Worm (Caenorhabditis elegans) whole organism, dauer: ENCODE results near the gene C34C12.6.

Source experiments
- unc-62 ChIP-seq: sonication (generic microtip); optimal IDR thresholded peaks from 2 replicates; lab custom pipeline; 2017; ENCODE audit warnings: missing biosample characterization, missing genetic modification reagents, missing genetic modification characterization

Gene C34C12.6

ce11 chrIII:3475014-3475413 is 7.4 kb upstream of the C34C12.6 start:
- TF ChIP-seq unc-62 (GFP tag; lab: Kevin White, UChicago): no peak

- TF ChIP-seq unc-62 (GFP tag; lab: Kevin White, UChicago): no peak
These were observed 6.9 kb upstream of the C34C12.6 start, which contains the start of gene C34C12.9 for ce11 chrIII:3475497-3475896. TSS of gene C34C12.9 (minus strand) at chrIII:3475512.

DNA sequence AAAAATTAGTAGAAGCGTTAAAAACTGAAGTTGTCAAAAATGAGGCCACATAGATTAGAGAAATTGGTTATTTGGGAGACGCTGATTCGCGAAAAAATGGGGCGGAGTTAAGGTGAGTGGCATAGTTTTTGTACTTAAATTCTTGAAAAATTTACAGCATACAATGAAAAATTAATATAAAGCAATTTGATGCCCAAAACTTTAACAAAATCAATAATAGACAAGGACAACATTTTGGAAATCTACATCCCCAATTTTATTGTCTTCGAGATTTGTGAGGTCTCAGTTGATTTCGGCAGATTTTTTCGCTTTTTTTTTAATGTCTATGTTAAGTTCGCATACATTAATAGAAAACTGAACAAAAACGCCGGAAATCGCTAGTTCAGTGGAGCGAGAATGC is 6.1 kb upstream of the C34C12.6 start:
- TF ChIP-seq unc-62 (GFP tag; lab: Kevin White, UChicago): no peak

- TF ChIP-seq unc-62 (GFP tag; lab: Kevin White, UChicago): no peak
These were observed 5.0 kb upstream of the C34C12.6 start for ce11 chrIII:3477375-3477774.

DNA sequence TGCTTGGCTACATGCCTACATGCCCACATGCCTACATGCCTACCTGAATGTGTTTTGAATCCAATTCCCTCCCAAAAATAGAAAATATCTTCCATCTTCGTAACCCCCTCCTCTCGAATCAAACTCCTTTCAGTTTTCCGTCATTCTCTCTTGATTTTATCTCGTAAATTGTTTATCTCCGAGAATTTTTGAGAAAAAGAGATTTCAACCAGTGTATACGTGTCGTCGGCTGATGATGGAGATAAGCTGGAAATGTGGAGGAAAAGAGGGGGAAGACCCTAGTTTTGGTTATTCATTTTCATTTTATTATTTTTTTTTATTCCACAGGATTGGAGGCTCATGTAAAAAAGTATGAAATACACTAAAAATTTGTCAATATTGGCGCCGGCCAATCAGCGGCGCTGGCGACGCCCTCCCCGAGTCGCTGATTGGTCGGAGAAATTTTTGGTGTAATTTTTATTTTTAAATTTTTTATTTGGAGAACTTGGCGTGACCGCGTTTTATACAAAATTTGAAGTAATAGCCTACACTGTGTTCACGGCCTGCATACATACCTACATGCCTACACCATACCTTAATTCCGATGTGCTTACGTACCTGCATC is 3.5 kb upstream of the C34C12.6 start:
- no peak for TF ChIP-seq unc-62 (GFP tag; lab: Kevin White, UChicago)

ce11 chrIII:3480236-3480635 is 2.2 kb upstream of the C34C12.6 start:
- TF ChIP-seq unc-62 (GFP tag; lab: Kevin White, UChicago): no peak

ce11 chrIII:3480950-3481349 is 1.4 kb upstream of the C34C12.6 start:
- no peak for TF ChIP-seq unc-62 (GFP tag; lab: Kevin White, UChicago)

DNA sequence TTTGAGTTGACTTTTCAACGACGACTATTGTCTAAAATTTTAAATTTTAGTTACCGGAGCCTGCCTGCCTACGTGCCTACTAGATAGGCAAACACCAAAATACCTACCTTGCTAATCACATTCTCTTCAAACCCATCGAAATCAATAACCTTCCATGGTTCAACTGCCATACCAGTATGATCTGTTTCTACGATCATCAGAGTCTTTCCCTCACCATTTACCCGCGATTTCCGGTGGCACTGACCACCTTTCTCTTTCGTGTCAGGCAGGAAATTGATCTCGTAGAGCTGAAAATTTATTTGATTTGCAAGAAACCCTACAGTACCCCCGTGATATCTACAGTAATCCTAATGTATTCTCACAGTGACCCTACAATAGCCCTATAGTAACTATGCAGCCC is 2.6 kb downstream of the C34C12.6 start:
- TF ChIP-seq unc-62 (GFP tag; lab: Kevin White, UChicago): no peak

DNA sequence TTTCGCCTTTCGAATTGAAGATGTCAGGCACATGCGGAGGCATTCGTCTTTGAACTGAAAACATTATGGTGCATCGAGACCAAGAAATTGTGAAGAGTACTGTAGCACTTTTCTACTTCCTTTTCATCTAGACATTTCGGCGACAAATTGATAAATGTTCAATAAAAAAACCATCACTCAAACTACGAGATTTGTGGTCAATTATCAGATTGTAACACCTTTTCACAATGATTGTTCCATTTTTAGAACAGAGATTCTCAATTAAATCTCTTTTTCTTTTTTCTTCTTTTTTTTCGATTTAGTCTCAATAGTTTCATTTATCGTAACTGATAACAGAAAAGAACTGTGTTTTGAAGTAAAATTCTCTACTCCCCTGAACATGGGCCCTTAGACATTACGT is 3.7 kb downstream of the C34C12.6 start:
- TF ChIP-seq unc-62 (GFP tag; lab: Kevin White, UChicago): no peak

ce11 chrIII:3487133-3487532 is 4.7 kb downstream of the C34C12.6 start:
- TF ChIP-seq unc-62 (GFP tag; lab: Kevin White, UChicago): no peak

DNA sequence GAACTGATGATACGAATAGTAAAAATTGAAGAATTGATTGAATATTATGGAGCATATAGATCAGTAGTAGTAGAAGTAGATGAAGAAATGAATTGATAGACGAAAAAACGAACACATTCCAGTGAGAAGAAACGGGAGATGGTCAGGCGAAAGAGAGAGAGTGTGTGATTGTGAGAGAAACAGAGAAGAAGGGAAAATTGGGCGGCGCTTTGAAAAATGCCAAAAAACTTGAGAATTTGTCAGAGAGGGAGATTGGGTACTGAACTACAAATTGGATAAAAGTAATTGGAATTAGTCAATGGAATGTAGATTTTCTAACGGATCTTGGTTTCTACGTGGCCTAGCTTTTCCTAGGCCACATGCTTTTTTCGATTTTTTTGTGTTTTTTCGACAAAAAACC is 5.8 kb downstream of the C34C12.6 start, which contains the start of gene C34C12.7:
Gene C34C12.7, minus strand, starts transcription at position 118 of the 400 bp plus-strand sequence.
- no peak for TF ChIP-seq unc-62 (GFP tag; lab: Kevin White, UChicago)

DNA sequence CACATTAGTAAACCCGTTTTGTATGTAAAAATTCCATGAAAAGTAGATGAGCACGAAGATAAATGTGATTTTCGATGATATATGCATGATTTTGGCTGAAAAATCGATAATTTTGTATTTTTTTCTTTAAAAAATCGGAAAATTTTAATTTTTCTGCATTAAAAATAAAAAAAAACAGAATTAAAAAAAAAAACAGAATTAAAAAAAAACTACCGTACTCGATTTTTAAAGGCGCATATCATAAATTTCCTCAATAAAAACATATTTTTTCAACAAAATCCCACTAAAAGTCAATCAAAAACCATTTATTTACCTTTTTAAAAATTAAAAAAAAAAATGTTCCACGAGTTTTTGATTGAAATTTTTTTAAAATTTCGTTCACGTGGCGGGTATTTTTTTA is 10.7 kb downstream of the C34C12.6 start, which contains the start of gene gly-14:
Gene gly-14, minus strand, starts transcription at position 101 of the 400 bp plus-strand sequence.
- TF ChIP-seq unc-62 (GFP tag; lab: Kevin White, UChicago): no peak

ce11 chrIII:3498957-3499356 is 16.6 kb downstream of the C34C12.6 start, which contains the start of gene M01F1.9:
TSS of gene M01F1.9 (minus strand) at chrIII:3499057.
- TF ChIP-seq unc-62 (GFP tag; lab: Kevin White, UChicago): no peak

- TF ChIP-seq unc-62 (GFP tag; lab: Kevin White, UChicago): no peak
These were observed 17.5 kb downstream of the C34C12.6 start for ce11 chrIII:3499850-3500249.

DNA sequence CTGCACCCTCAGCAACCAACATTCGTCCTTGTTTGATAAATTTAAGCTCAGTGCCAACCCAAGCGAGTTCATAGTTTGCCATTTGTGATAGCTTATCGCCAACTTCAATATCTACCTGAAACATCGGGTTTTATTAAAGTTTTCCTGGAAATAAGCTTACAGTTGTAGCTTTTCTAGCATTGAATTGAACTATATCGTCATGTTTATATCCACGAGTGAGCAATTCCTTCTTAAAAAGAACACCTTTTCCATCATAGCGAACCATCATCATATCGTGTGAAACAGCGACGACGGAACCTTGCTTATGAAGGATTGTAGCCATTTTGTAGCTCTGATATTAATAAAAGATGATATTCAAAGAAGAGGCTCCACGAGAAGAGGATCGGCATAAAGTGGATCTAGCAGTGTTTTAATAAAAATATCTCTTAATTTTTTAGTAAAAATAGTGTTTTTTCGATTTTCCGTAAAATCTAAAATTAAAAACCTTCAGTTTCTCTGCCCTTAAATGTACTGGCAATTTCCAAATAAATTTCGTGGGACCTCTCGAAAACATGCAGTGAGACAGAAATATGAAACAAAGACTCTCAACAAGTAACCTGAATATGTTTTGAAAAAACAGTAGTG is 19.9 kb downstream of the C34C12.6 start, which contains the start of gene M01F1.8:
Gene M01F1.8, minus strand, starts transcription at position 335 of the 624 bp plus-strand sequence.
- no peak for TF ChIP-seq unc-62 (GFP tag; lab: Kevin White, UChicago)

- TF ChIP-seq unc-62 (GFP tag; lab: Kevin White, UChicago): no peak
These were observed 20.9 kb downstream of the C34C12.6 start, which contains the start of gene rpl-16 for ce11 chrIII:3503286-3503685. TSS of gene rpl-16 (minus strand) at chrIII:3503604.

ce11 chrIII:3504239-3504638 is 21.8 kb downstream of the C34C12.6 start:
- TF ChIP-seq unc-62 (GFP tag; lab: Kevin White, UChicago): no peak
